Fruit fly (Drosophila melanogaster) whole organism, wandering third instar larva: ENCODE measurements around the gene CG32052.

Source experiments
- Dfd ChIP-seq: fragments of >200 bp; optimal IDR thresholded peaks from 2 replicates; lab custom pipeline; 2017; ENCODE audit warnings: missing biosample characterization, missing genetic modification characterization
- Myc ChIP-seq: fragments of >200 bp; optimal IDR thresholded peaks from 2 replicates; lab custom pipeline; 2017
- N ChIP-seq: fragments of >200 bp; optimal IDR thresholded peaks from 2 replicates; lab custom pipeline; 2018; ENCODE audit warnings: missing biosample characterization, missing external identifiers, missing genetic modification characterization
- OdsH ChIP-seq: fragments of 200-800 bp; sonication (Bioruptor generic); optimal IDR thresholded peaks from 2 replicates; lab custom pipeline; 2016; ENCODE audit warnings: missing biosample characterization, mild to moderate bottlenecking, missing genetic modification characterization
- br ChIP-seq: fragments of 200-800 bp; sonication (Bioruptor generic); optimal IDR thresholded peaks from 2 replicates; lab custom pipeline; 2016; ENCODE audit warnings: missing biosample characterization, missing genetic modification characterization
- brk ChIP-seq: fragments of 200-800 bp; sonication (Bioruptor generic); optimal IDR thresholded peaks from 2 replicates; lab custom pipeline; 2016; ENCODE audit warnings: missing biosample characterization, mild to moderate bottlenecking, missing genetic modification characterization
- dmrt93B ChIP-seq: fragments of 200-800 bp; sonication (Bioruptor generic); optimal IDR thresholded peaks from 2 replicates; lab custom pipeline; 2018; ENCODE audit warnings: missing biosample characterization, mild to moderate bottlenecking, missing genetic modification characterization
- h ChIP-seq: fragments of 200-800 bp; sonication (Bioruptor generic); optimal IDR thresholded peaks from 3 replicates; lab custom pipeline; 2016; ENCODE audit warnings: missing biosample characterization, mild to moderate bottlenecking, missing genetic modification characterization
- jim ChIP-seq: fragments of 175-275, 200-325 bp; sonication (Bioruptor generic); optimal IDR thresholded peaks from 2 replicates; lab custom pipeline; 2016; ENCODE audit warnings: missing biosample characterization, mild to moderate bottlenecking, missing genetic modification characterization
- lola ChIP-seq: fragments of >200 bp; optimal IDR thresholded peaks from 2 replicates; lab custom pipeline; 2017; ENCODE audit warnings: missing biosample characterization, missing genetic modification characterization
- psq ChIP-seq: fragments of 200-800 bp; sonication (Bioruptor generic); optimal IDR thresholded peaks from 3 replicates; lab custom pipeline; 2017; ENCODE audit warnings: missing biosample characterization, mild to moderate bottlenecking, missing genetic modification characterization, moderate library complexity

DNA sequence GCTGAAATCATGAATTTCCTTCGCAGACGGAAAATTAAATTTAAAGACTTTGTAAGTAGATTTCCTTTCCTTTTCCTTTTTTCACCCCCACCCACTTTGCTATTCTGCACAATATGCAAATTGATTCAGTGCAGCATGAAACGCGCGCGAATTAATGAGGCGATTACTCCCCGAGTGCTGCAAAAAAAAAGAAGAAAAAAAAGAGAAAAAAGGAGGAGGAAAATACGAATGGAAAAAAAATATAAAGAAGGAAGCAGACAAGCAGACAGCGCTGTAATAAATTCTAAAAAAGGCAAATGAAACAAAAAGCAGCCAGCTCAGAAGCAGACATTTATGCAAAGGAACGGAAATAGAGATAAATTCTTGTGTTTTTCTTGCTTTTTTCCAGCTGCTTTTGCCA is 61.9 kb downstream of the CG32052 start:
- TF ChIP-seq br (GFP tag; lab: Kevin White, UChicago) (no peak), Dfd (GFP tag; lab: Kevin White, UChicago) (no peak), jim (no peak), dmrt93B (GFP tag; lab: Kevin White, UChicago) (no peak), OdsH (GFP tag; lab: Kevin White, UChicago) (no peak), psq (no peak), h (no peak), lola (GFP tag; lab: Kevin White, UChicago) (no peak), brk (no peak), Myc (lab: Kevin White, UChicago) (no peak), N (no peak)
